Fruit fly (Drosophila melanogaster) whole organism: ENCODE measurements around the gene Klc.

ENCODE experiments used
- CG8478 ChIP-seq: fragments of >200 bp; optimal IDR thresholded peaks from 2 replicates; lab custom pipeline; 2018; ENCODE audit warnings: inconsistent platforms
- Dll ChIP-seq: fragments of >200 bp; optimal IDR thresholded peaks from 2 replicates; lab custom pipeline; 2017
- pan ChIP-seq: fragments of >200 bp; optimal IDR thresholded peaks from 2 replicates; lab custom pipeline; 2017

DNA sequence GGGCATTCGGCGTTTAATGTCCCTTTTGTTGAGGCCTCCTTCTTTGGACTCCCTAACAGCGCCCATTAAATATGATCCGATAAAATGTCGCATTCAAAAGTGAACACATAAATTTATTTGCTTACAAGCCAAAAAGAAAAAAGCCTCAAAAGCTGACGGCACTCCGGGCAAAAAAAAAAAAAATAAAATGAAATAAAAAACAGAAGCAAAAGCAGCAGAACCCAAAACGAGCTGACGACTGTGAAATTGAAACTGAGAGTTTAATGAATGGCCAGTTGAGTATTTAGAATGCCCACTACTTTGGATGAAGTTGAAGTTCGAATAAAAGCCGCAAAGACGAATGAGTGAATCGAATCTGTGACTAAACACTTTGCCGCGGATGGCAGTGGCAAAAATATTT, 51.6 kb downstream of the Klc start:
- TF ChIP-seq Dll (lab: Kevin White, UChicago): no peak
- no peak for TF ChIP-seq pan
- no peak for TF ChIP-seq CG8478 (lab: Kevin White, UChicago)
